Worm (Caenorhabditis elegans) whole organism, L3 larva: ENCODE measurements around the gene set-15.
A peak's percentile ranks its signal among the peaks of the same experiment; 100 is the strongest.

ENCODE experiments used
- R02D3.7 ChIP-seq: fragments of 150-350 bp; optimal IDR thresholded peaks from 2 replicates; lab custom pipeline; 2014; ENCODE audit warnings: missing biosample characterization, missing genetic modification characterization
- ZK546.5 ChIP-seq: sonication (generic microtip); optimal IDR thresholded peaks from 2 replicates; lab custom pipeline; 2017; ENCODE audit warnings: missing biosample characterization, missing genetic modification characterization
- aly-2 ChIP-seq: fragments of 150-350 bp; optimal IDR thresholded peaks from 2 replicates; lab custom pipeline; 2014; ENCODE audit warnings: missing biosample characterization, missing genetic modification characterization
- ama-1 ChIP-seq: fragments of 150-350 bp; optimal IDR thresholded peaks from 2 replicates; lab custom pipeline; 2018
- ceh-16 ChIP-seq: sonication (generic microtip); optimal IDR thresholded peaks from 2 replicates; lab custom pipeline; 2017; ENCODE audit warnings: missing biosample characterization, missing genetic modification characterization
- ceh-28 ChIP-seq: fragments of 150-350 bp; optimal IDR thresholded peaks from 2 replicates; lab custom pipeline; 2014; ENCODE audit warnings: missing biosample characterization, missing genetic modification reagents, missing genetic modification characterization
- ceh-9 ChIP-seq: sonication (generic microtip); optimal IDR thresholded peaks from 2 replicates; lab custom pipeline; 2018; ENCODE audit warnings: missing biosample characterization, missing genetic modification characterization
- daf-12 ChIP-seq: fragments of 150-350 bp; optimal IDR thresholded peaks from 2 replicates; lab custom pipeline; 2014; ENCODE audit warnings: missing biosample characterization, missing genetic modification reagents, missing genetic modification characterization
- egl-5 ChIP-seq: fragments of 150-350 bp; optimal IDR thresholded peaks from 2 replicates; lab custom pipeline; 2017; ENCODE audit warnings: missing biosample characterization, missing genetic modification reagents, missing genetic modification characterization, inconsistent platforms
- elt-2 ChIP-seq: sonication (generic microtip); optimal IDR thresholded peaks from 2 replicates; lab custom pipeline; 2016; ENCODE audit warnings: missing genetic modification reagents, mild to moderate bottlenecking, missing genetic modification characterization, missing compliant biosample characterization
- elt-3 ChIP-seq, 3 experiments: fragments of 150-350 bp in 1 of 3; sonication (generic microtip) in 2 of 3; optimal IDR thresholded peaks; 2 replicates in 2 of 3; 4 replicates in 1 of 3; lab custom pipeline; 2014 to 2017; ENCODE audit warnings: missing biosample characterization in 3 of 3, missing genetic modification characterization in 3 of 3
- eor-1 ChIP-seq, 2 experiments: fragments of 150-350 bp; optimal IDR thresholded peaks; 2 replicates each; lab custom pipeline; 2014 to 2018; ENCODE audit warnings: missing biosample characterization in 2 of 2, missing genetic modification characterization in 2 of 2
- fkh-10 ChIP-seq: sonication (generic microtip); optimal IDR thresholded peaks from 2 replicates; lab custom pipeline; 2017; ENCODE audit warnings: missing biosample characterization, missing genetic modification reagents, missing genetic modification characterization
- fkh-2 ChIP-seq: fragments of 150-350 bp; optimal IDR thresholded peaks from 2 replicates; lab custom pipeline; 2014; ENCODE audit warnings: missing biosample characterization, missing genetic modification reagents, missing genetic modification characterization
- fos-1 ChIP-seq: fragments of 150-350 bp; optimal IDR thresholded peaks from 2 replicates; lab custom pipeline; 2014; ENCODE audit warnings: missing biosample characterization, missing genetic modification characterization
- hmg-11 ChIP-seq: sonication (generic microtip); optimal IDR thresholded peaks from 2 replicates; lab custom pipeline; 2016; ENCODE audit warnings: missing genetic modification characterization, missing compliant biosample characterization
- jun-1 ChIP-seq: fragments of 150-350 bp; optimal IDR thresholded peaks from 2 replicates; lab custom pipeline; 2014; ENCODE audit warnings: missing biosample characterization, missing genetic modification reagents, missing genetic modification characterization
- lin-15B ChIP-seq: fragments of 150-350 bp; optimal IDR thresholded peaks from 2 replicates; lab custom pipeline; 2014; ENCODE audit warnings: missing biosample characterization, missing genetic modification characterization
- lin-39 ChIP-seq: fragments of 150-350 bp; optimal IDR thresholded peaks from 2 replicates; lab custom pipeline; 2018; ENCODE audit warnings: missing biosample characterization, missing genetic modification reagents, missing genetic modification characterization
- lsy-12 ChIP-seq: sonication (generic microtip); optimal IDR thresholded peaks from 2 replicates; lab custom pipeline; 2016; ENCODE audit warnings: mild to moderate bottlenecking, missing genetic modification characterization, missing compliant biosample characterization
- mdl-1 ChIP-seq: fragments of 150-350 bp; optimal IDR thresholded peaks from 2 replicates; lab custom pipeline; 2014; ENCODE audit warnings: missing biosample characterization, missing genetic modification characterization
- mml-1 ChIP-seq: fragments of 150-350 bp; sonication (generic microtip); optimal IDR thresholded peaks from 3 replicates; lab custom pipeline; 2014; ENCODE audit warnings: missing biosample characterization, missing genetic modification characterization
- nfya-1 ChIP-seq: sonication (generic microtip); optimal IDR thresholded peaks from 2 replicates; lab custom pipeline; 2017; ENCODE audit warnings: missing genetic modification characterization, mild to moderate bottlenecking, missing compliant biosample characterization, antibody characterized with exemption, moderate library complexity; ENCODE audit not compliant: insufficient read depth
- nhr-11 ChIP-seq: fragments of 150-350 bp; optimal IDR thresholded peaks from 2 replicates; lab custom pipeline; 2014; ENCODE audit warnings: missing biosample characterization, missing genetic modification characterization
- nhr-12 ChIP-seq: fragments of 150-350 bp; optimal IDR thresholded peaks from 2 replicates; lab custom pipeline; 2014; ENCODE audit warnings: missing biosample characterization, missing genetic modification characterization
- nhr-23 ChIP-seq: fragments of 150-350 bp; optimal IDR thresholded peaks from 2 replicates; lab custom pipeline; 2014; ENCODE audit warnings: missing biosample characterization, missing genetic modification reagents, missing genetic modification characterization
- nhr-25 ChIP-seq: sonication (generic microtip); optimal IDR thresholded peaks from 2 replicates; lab custom pipeline; 2017; ENCODE audit warnings: missing biosample characterization, missing genetic modification characterization
- nhr-28 ChIP-seq: fragments of 150-350 bp; optimal IDR thresholded peaks from 2 replicates; lab custom pipeline; 2014; ENCODE audit warnings: missing biosample characterization, missing genetic modification characterization
- nhr-43 ChIP-seq: sonication (generic microtip); optimal IDR thresholded peaks from 2 replicates; lab custom pipeline; 2016; ENCODE audit warnings: mild to moderate bottlenecking, missing genetic modification characterization, missing compliant biosample characterization; ENCODE audit not compliant: poor library complexity, severe bottlenecking
- nhr-76 ChIP-seq: fragments of 150-350 bp; sonication (generic microtip); optimal IDR thresholded peaks from 5 replicates; lab custom pipeline; 2014; ENCODE audit warnings: missing biosample characterization, missing genetic modification characterization
- nhr-77 ChIP-seq: fragments of 150-350 bp; optimal IDR thresholded peaks from 2 replicates; lab custom pipeline; 2014; ENCODE audit warnings: missing biosample characterization, missing genetic modification characterization
- pha-4 ChIP-seq: fragments of 150-350 bp; optimal IDR thresholded peaks from 2 replicates; lab custom pipeline; 2014; ENCODE audit warnings: missing biosample characterization, missing genetic modification reagents, missing genetic modification characterization
- pqm-1 ChIP-seq: fragments of 150-350 bp; optimal IDR thresholded peaks from 2 replicates; lab custom pipeline; 2017; ENCODE audit warnings: missing biosample characterization, missing genetic modification characterization, inconsistent platforms
- sea-2 ChIP-seq: fragments of 150-350 bp; sonication (generic microtip); optimal IDR thresholded peaks from 4 replicates; lab custom pipeline; 2014; ENCODE audit warnings: missing biosample characterization, missing genetic modification reagents, missing genetic modification characterization
- skn-1 ChIP-seq: fragments of 150-350 bp; optimal IDR thresholded peaks from 2 replicates; lab custom pipeline; 2014; ENCODE audit warnings: missing biosample characterization, missing genetic modification characterization
- snpc-4 ChIP-seq: fragments of 150-350 bp; optimal IDR thresholded peaks from 2 replicates; lab custom pipeline; 2014; ENCODE audit warnings: missing biosample characterization, missing genetic modification characterization
- tbx-2 ChIP-seq: sonication (generic microtip); optimal IDR thresholded peaks from 2 replicates; lab custom pipeline; 2016; ENCODE audit warnings: mild to moderate bottlenecking, missing genetic modification characterization, missing compliant biosample characterization
- unc-39 ChIP-seq: sonication (generic microtip); optimal IDR thresholded peaks from 4 replicates; lab custom pipeline; 2017; ENCODE audit warnings: missing biosample characterization, missing genetic modification characterization
- unc-62 ChIP-seq: fragments of 150-350 bp; sonication (generic microtip); optimal IDR thresholded peaks from 4 replicates; lab custom pipeline; 2014; ENCODE audit warnings: missing biosample characterization, missing genetic modification reagents, missing genetic modification characterization
- zag-1 ChIP-seq: fragments of 150-350 bp; optimal IDR thresholded peaks from 2 replicates; lab custom pipeline; 2014; ENCODE audit warnings: missing biosample characterization, missing genetic modification characterization
- ztf-11 ChIP-seq: fragments of 150-350 bp; optimal IDR thresholded peaks from 2 replicates; lab custom pipeline; 2014; ENCODE audit warnings: missing biosample characterization, missing genetic modification characterization
- ztf-4 ChIP-seq: fragments of 150-350 bp; optimal IDR thresholded peaks from 2 replicates; lab custom pipeline; 2014; ENCODE audit warnings: missing biosample characterization, missing genetic modification characterization

The set-15 gene

ce11 chrIV:4749155-4749554, 30.9 kb downstream of the set-15 start:
- no peak for TF ChIP-seq daf-12
- no peak for TF ChIP-seq snpc-4
- no peak for TF ChIP-seq R02D3.7
- no peak for TF ChIP-seq ZK546.5 (tag; lab: Kevin White, UChicago)
- TF ChIP-seq pqm-1 (tag; lab: Kevin White, UChicago): no peak
- no peak for TF ChIP-seq hmg-11
- no peak for TF ChIP-seq ceh-16 (tag; lab: Kevin White, UChicago)
- TF ChIP-seq nhr-12 (tag; lab: Kevin White, UChicago): no peak
- no peak for TF ChIP-seq nhr-25 (tag; lab: Kevin White, UChicago)
- TF ChIP-seq egl-5 (tag; lab: Kevin White, UChicago): no peak

DNA sequence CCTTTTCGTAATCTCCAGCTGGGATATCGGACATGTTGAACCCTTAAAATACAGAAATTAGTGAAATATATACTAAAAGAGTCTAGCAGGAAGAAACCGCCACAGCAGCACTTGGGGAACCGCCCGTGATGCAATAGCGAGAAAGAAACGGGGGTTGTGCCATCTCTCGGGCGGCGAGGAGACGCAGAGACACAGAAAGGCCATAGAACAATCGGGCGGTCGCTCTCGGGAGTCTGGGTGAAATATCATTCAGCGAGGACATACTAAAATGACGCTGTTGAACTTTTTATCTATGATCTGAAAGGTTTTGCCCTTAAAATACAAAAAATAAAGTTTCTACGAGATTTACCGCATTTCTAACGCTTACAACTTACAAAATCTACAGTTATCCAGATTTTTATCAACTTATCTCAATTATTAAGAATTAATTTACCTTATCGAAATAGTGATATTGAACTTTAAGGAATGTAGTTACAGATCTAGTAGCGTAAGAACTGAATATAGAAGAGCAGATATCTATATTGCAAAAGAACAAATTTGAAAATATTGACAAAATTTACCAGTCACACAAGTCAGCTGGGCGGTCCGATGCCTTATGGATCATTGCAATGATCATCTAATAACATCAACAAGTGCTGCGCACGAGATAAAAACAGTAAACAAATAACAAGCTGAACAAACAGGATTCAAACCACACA, 31.5 kb downstream of the set-15 start, which contains the start of gene cyc-2.1:
Gene cyc-2.1, minus strand, starts transcription at position 605 of the 698 bp plus-strand sequence.
- peak; percentile 18 for TF ChIP-seq skn-1 (tag; lab: Kevin White, UChicago)
- peak; percentile 83 for TF ChIP-seq lin-15B (tag; lab: Kevin White, UChicago)
- peak; percentile 38 for TF ChIP-seq nhr-23
- peak; percentile 70 for TF ChIP-seq pqm-1 (tag; lab: Kevin White, UChicago)
- TF ChIP-seq zag-1 (tag; lab: Kevin White, UChicago): no peak
- no peak for TF ChIP-seq fkh-10 (GFP tag; lab: Kevin White, UChicago)
- TF ChIP-seq sea-2 (GFP tag; lab: Kevin White, UChicago): no peak
- TF ChIP-seq nhr-11 (tag; lab: Kevin White, UChicago): no peak
- TF ChIP-seq ceh-28 (tag; lab: Kevin White, UChicago): peak; percentile 47
- peak; percentile 69 for TF ChIP-seq aly-2 (tag; lab: Kevin White, UChicago)
- TF ChIP-seq nhr-77 (tag; lab: Kevin White, UChicago): peak; percentile 61
- TF ChIP-seq lsy-12 (tag; lab: Kevin White, UChicago): peak; percentile 68
- peak; percentile 54 for TF ChIP-seq pha-4 (tag; lab: Kevin White, UChicago)
- peak; percentile 82 for TF ChIP-seq hmg-11
- peak; percentile 4 for TF ChIP-seq lin-39 (tag; lab: Kevin White, UChicago)
- peak; percentile 66 for TF ChIP-seq nfya-1 (tag; lab: Kevin White, UChicago)
- peak; percentile 67 for TF ChIP-seq R02D3.7
- no peak for TF ChIP-seq tbx-2
- peak; percentile 10 for TF ChIP-seq jun-1 (tag; lab: Kevin White, UChicago)
- TF ChIP-seq fos-1 (tag; lab: Kevin White, UChicago): peak; percentile 47
- peak; percentile 84 for TF ChIP-seq ama-1 (lab: Kevin White, UChicago)
- TF ChIP-seq elt-2 (tag; lab: Kevin White, UChicago): peak; percentile 73
- peak; percentile 62 for TF ChIP-seq nhr-25 (tag; lab: Kevin White, UChicago)

- peak; percentile 24 for TF ChIP-seq nfya-1 (tag; lab: Kevin White, UChicago)
- TF ChIP-seq lin-15B (tag; lab: Kevin White, UChicago): peak; percentile 16
- TF ChIP-seq ceh-9: no peak
- TF ChIP-seq ama-1 (lab: Kevin White, UChicago): peak; percentile 65
- TF ChIP-seq R02D3.7: peak; percentile 36
Measured at ce11 chrIV:4747553-4747952, 32.5 kb downstream of the set-15 start, which contains the start of gene tctn-1. Gene tctn-1, minus strand, starts transcription at chrIV:4747832.

DNA sequence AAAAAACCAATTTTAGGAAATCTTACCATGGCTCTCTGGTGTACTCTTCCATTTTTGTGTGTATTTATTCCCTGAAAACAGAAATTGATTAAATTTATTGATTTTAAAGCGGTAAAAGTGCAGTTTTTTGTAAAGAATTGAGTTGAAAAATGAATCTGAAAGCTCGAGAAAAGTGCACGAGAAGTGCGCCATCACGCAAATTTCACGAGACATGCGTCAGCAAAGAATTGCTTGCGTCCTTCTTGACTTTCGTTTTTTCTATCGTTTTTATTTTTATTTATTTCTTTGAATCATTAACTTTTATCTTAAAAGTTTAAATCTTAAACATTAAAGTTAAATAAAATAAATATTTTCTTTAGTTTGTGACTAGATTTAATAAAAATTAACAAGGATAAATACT, 34.6 kb downstream of the set-15 start, which contains the start of gene timm-17B.1:
Gene timm-17B.1, minus strand, starts transcription at position 71 of the 400 bp plus-strand sequence.
- TF ChIP-seq lin-15B (tag; lab: Kevin White, UChicago): peak; percentile 76
- no peak for TF ChIP-seq fos-1 (tag; lab: Kevin White, UChicago)
- TF ChIP-seq eor-1 (tag; optimal IDR thresholded peaks at IDR 0.05; lab: Kevin White, UChicago): no peak
- TF ChIP-seq ZK546.5 (tag; lab: Kevin White, UChicago): no peak
- peak; percentile 75 for TF ChIP-seq nhr-43
- peak; percentile 29 for TF ChIP-seq snpc-4
- TF ChIP-seq elt-3 (tag; optimal IDR thresholded peaks at IDR 0.05; lab: Kevin White, UChicago): no peak
- no peak for TF ChIP-seq aly-2 (tag; lab: Kevin White, UChicago)
- no peak for TF ChIP-seq fkh-2 (tag; lab: Kevin White, UChicago)
- TF ChIP-seq nhr-25 (tag; lab: Kevin White, UChicago): peak; percentile 13
- peak; percentile 49 for TF ChIP-seq tbx-2
- no peak for TF ChIP-seq unc-39 (tag; lab: Kevin White, UChicago)
- no peak for TF ChIP-seq ama-1 (lab: Kevin White, UChicago)
- peak; percentile 45 for TF ChIP-seq hmg-11
- no peak for TF ChIP-seq mml-1 (tag; lab: Kevin White, UChicago)
- no peak for TF ChIP-seq daf-12
- no peak for TF ChIP-seq nhr-28 (tag; lab: Kevin White, UChicago)
- no peak for TF ChIP-seq unc-62 (GFP tag; lab: Kevin White, UChicago)
- no peak for TF ChIP-seq nhr-77 (tag; lab: Kevin White, UChicago)
- TF ChIP-seq nhr-23: peak; percentile 66
- no peak for TF ChIP-seq zag-1 (tag; lab: Kevin White, UChicago)
- TF ChIP-seq mdl-1 (tag; lab: Kevin White, UChicago): no peak
- TF ChIP-seq ztf-4 (tag; lab: Kevin White, UChicago): no peak
- no peak for TF ChIP-seq egl-5 (tag; lab: Kevin White, UChicago)
- peak; percentile 52 for TF ChIP-seq skn-1 (tag; lab: Kevin White, UChicago)
- no peak for TF ChIP-seq ztf-11 (tag; lab: Kevin White, UChicago)
- no peak for TF ChIP-seq nhr-12 (tag; lab: Kevin White, UChicago)
- no peak for TF ChIP-seq pqm-1 (tag; lab: Kevin White, UChicago)
- TF ChIP-seq ceh-9: no peak
- no peak for TF ChIP-seq ceh-16 (tag; lab: Kevin White, UChicago)
- no peak for TF ChIP-seq nhr-76
- TF ChIP-seq pha-4 (tag; lab: Kevin White, UChicago): peak; percentile 79
